Worm (Caenorhabditis elegans) whole organism, young adult: Measurements from ENCODE around the gene tre-2.

Experiments used
- B0019.2 ChIP-seq: fragments of 200-800 bp; sonication (Bioruptor generic); conservative IDR thresholded peaks from 2 replicates; pipeline ENCODE4 v1.3.6; 2022; ENCODE audit warnings: missing genetic modification reagents, missing genetic modification characterization, missing compliant biosample characterization
- C17E4.6 ChIP-seq: fragments of 200-800 bp; sonication (Bioruptor generic); IDR thresholded peaks from 2 replicates; pipeline ENCODE4 v1.3.6; 2022; ENCODE audit warnings: missing genetic modification reagents, missing genetic modification characterization, missing compliant biosample characterization
- F10E7.11 ChIP-seq: sonication (generic microtip); optimal IDR thresholded peaks from 2 replicates; lab custom pipeline; 2017; ENCODE audit warnings: mild to moderate bottlenecking, missing genetic modification characterization, moderate library complexity, missing compliant biosample characterization
- F22D6.2 ChIP-seq: sonication (generic microtip); optimal IDR thresholded peaks from 2 replicates; lab custom pipeline; 2016; ENCODE audit warnings: mild to moderate bottlenecking, missing genetic modification characterization, missing compliant biosample characterization
- F33H1.4 ChIP-seq: fragments of 200-800 bp; sonication (Bioruptor generic); IDR thresholded peaks from 2 replicates; pipeline ENCODE4 v1.3.6; 2022; ENCODE audit warnings: missing genetic modification reagents, missing genetic modification characterization, missing compliant biosample characterization
- F39B2.1 ChIP-seq: fragments of 200-800 bp; sonication (Bioruptor generic); IDR thresholded peaks from 2 replicates; pipeline ENCODE4 v1.3.6; 2022; ENCODE audit warnings: missing genetic modification reagents, missing genetic modification characterization, missing compliant biosample characterization
- F52B5.7 ChIP-seq: sonication (generic microtip); optimal IDR thresholded peaks from 2 replicates; lab custom pipeline; 2016; ENCODE audit warnings: mild to moderate bottlenecking, missing genetic modification characterization, missing compliant biosample characterization
- F57A8.1 ChIP-seq: fragments of 200-800 bp; sonication (Bioruptor generic); optimal IDR thresholded peaks from 2 replicates; lab custom pipeline; 2018; ENCODE audit warnings: mild to moderate bottlenecking, missing genetic modification characterization, moderate library complexity, missing compliant biosample characterization
- K12H6.12 ChIP-seq: fragments of 200-800 bp; sonication (Bioruptor generic); optimal IDR thresholded peaks from 2 replicates; lab custom pipeline; 2018; ENCODE audit warnings: mild to moderate bottlenecking, missing genetic modification characterization, missing compliant biosample characterization
- T07F8.4 ChIP-seq: sonication (generic microtip); optimal IDR thresholded peaks from 2 replicates; lab custom pipeline; 2016; ENCODE audit warnings: mild to moderate bottlenecking, missing genetic modification characterization, moderate library complexity, missing compliant biosample characterization
- T26A5.8 ChIP-seq: sonication (generic microtip); optimal IDR thresholded peaks from 2 replicates; lab custom pipeline; 2016; ENCODE audit warnings: missing genetic modification characterization, missing compliant biosample characterization
- Y79H2A.3 ChIP-seq: fragments of 200-800 bp; sonication (Bioruptor generic); conservative IDR thresholded peaks from 2 replicates; pipeline ENCODE4 v1.3.6; 2022; ENCODE audit warnings: missing genetic modification reagents, missing genetic modification characterization, missing compliant biosample characterization
- ama-1 ChIP-seq, 3 experiments: fragments of 150-350 bp in 1 of 3; sonication (generic microtip) in 2 of 3; optimal IDR thresholded peaks; 2 replicates each; lab custom pipeline; 2014 to 2018; ENCODE audit warnings: missing biosample characterization in 2 of 3, missing genetic modification characterization in 2 of 3, missing genetic modification reagents in 2 of 3
- bed-1 ChIP-seq: fragments of 200-800 bp; sonication (Bioruptor generic); IDR thresholded peaks from 2 replicates; pipeline ENCODE4 v1.3.6; 2022; ENCODE audit warnings: missing genetic modification reagents, missing genetic modification characterization, missing compliant biosample characterization
- bed-2 ChIP-seq: fragments of 200-800 bp; sonication (Bioruptor generic); IDR thresholded peaks from 2 replicates; pipeline ENCODE4 v1.3.6; 2022; ENCODE audit warnings: missing genetic modification reagents, missing genetic modification characterization, missing compliant biosample characterization
- ceh-27 ChIP-seq: fragments of 200-800 bp; sonication (Bioruptor generic); optimal IDR thresholded peaks from 2 replicates; lab custom pipeline; 2018; ENCODE audit warnings: mild to moderate bottlenecking, missing genetic modification characterization, moderate library complexity, missing compliant biosample characterization
- ceh-79 ChIP-seq: sonication (generic microtip); optimal IDR thresholded peaks from 2 replicates; lab custom pipeline; 2017; ENCODE audit warnings: mild to moderate bottlenecking, missing genetic modification characterization, missing compliant biosample characterization
- ceh-91 ChIP-seq: fragments of 200-800 bp; sonication (Bioruptor generic); IDR thresholded peaks from 2 replicates; pipeline ENCODE4 v1.3.6; 2022; ENCODE audit warnings: missing genetic modification reagents, missing genetic modification characterization, missing compliant biosample characterization
- dpl-1 ChIP-seq: fragments of 150-350 bp; optimal IDR thresholded peaks from 2 replicates; lab custom pipeline; 2014; ENCODE audit warnings: missing biosample characterization, missing genetic modification reagents, missing genetic modification characterization
- egl-44 ChIP-seq: fragments of 200-800 bp; sonication (Bioruptor generic); IDR thresholded peaks from 2 replicates; pipeline ENCODE4 v1.3.6; 2022; ENCODE audit warnings: missing genetic modification reagents, missing genetic modification characterization, missing compliant biosample characterization
- ekl-4 ChIP-seq: fragments of 200-800 bp; sonication (Bioruptor generic); IDR thresholded peaks from 2 replicates; pipeline ENCODE4 v1.3.6; 2022; ENCODE audit warnings: missing genetic modification reagents, missing genetic modification characterization, missing compliant biosample characterization
- fkh-3 ChIP-seq: sonication (generic microtip); optimal IDR thresholded peaks from 2 replicates; lab custom pipeline; 2016; ENCODE audit warnings: mild to moderate bottlenecking, missing genetic modification characterization, missing compliant biosample characterization
- hmg-1.2 ChIP-seq: fragments of 200-800 bp; sonication (Bioruptor generic); IDR thresholded peaks from 2 replicates; pipeline ENCODE4 v1.3.6; 2022; ENCODE audit warnings: missing genetic modification reagents, missing genetic modification characterization, missing compliant biosample characterization
- hsf-1 ChIP-seq: fragments of 200-800 bp; sonication (Bioruptor generic); IDR thresholded peaks from 2 replicates; pipeline ENCODE4 v1.3.6; 2022; ENCODE audit warnings: missing genetic modification reagents, missing genetic modification characterization, missing compliant biosample characterization
- let-526 ChIP-seq: fragments of 200-800 bp; sonication (Bioruptor generic); IDR thresholded peaks from 2 replicates; pipeline ENCODE4 v1.3.6; 2022; ENCODE audit warnings: missing genetic modification reagents, missing genetic modification characterization, missing compliant biosample characterization
- let-607 ChIP-seq, 2 experiments: fragments of 200-800 bp in 1 of 2; sonication (Bioruptor generic) in 1 of 2; sonication (generic microtip) in 1 of 2; optimal IDR thresholded peaks; 2 replicates each; lab custom pipeline; 2016 to 2018; ENCODE audit warnings: mild to moderate bottlenecking in 2 of 2, missing compliant biosample characterization in 2 of 2, missing genetic modification characterization in 2 of 2, moderate library complexity in 2 of 2, missing genotype in 1 of 2
- lin-35 ChIP-seq, 3 experiments: fragments of 150-350 bp in 2 of 3; sonication (generic microtip) in 1 of 3; optimal IDR thresholded peaks; 2 replicates each; lab custom pipeline; 2014 to 2018; ENCODE audit warnings: missing biosample characterization in 3 of 3, missing genetic modification characterization in 3 of 3, missing genetic modification reagents in 3 of 3
- lin-40 ChIP-seq: sonication (generic microtip); optimal IDR thresholded peaks from 2 replicates; lab custom pipeline; 2016; ENCODE audit warnings: missing genetic modification characterization, mild to moderate bottlenecking, missing compliant biosample characterization, missing genotype, missing genetic modification reagents
- lin-54 ChIP-seq: fragments of 200-800 bp; sonication (Bioruptor generic); optimal IDR thresholded peaks from 2 replicates; lab custom pipeline; 2018; ENCODE audit warnings: mild to moderate bottlenecking, missing genetic modification characterization, missing compliant biosample characterization
- lir-1 ChIP-seq: fragments of 200-800 bp; sonication (Bioruptor generic); conservative IDR thresholded peaks from 2 replicates; pipeline ENCODE4 v1.3.6; 2022; ENCODE audit warnings: missing genetic modification reagents, missing genetic modification characterization, missing compliant biosample characterization
- madf-10 ChIP-seq: sonication (generic microtip); optimal IDR thresholded peaks from 2 replicates; lab custom pipeline; 2016; ENCODE audit warnings: mild to moderate bottlenecking, missing genetic modification characterization, missing compliant biosample characterization
- mel-28 ChIP-seq: sonication (generic microtip); optimal IDR thresholded peaks from 2 replicates; lab custom pipeline; 2016; ENCODE audit warnings: borderline replicate concordance, mild to moderate bottlenecking, missing genetic modification characterization, missing compliant biosample characterization
- nfya-1 ChIP-seq: sonication (generic microtip); optimal IDR thresholded peaks from 2 replicates; lab custom pipeline; 2017; ENCODE audit warnings: antibody characterized with exemption, missing compliant biosample characterization, missing genetic modification characterization, borderline replicate concordance; ENCODE audit not compliant: insufficient read depth
- nfya-2 ChIP-seq: fragments of 200-800 bp; sonication (Bioruptor generic); IDR thresholded peaks from 2 replicates; pipeline ENCODE4 v1.3.6; 2022; ENCODE audit warnings: missing genetic modification reagents, missing genetic modification characterization, missing compliant biosample characterization
- nhr-80 ChIP-seq: sonication (generic microtip); optimal IDR thresholded peaks from 2 replicates; lab custom pipeline; 2016; ENCODE audit warnings: missing genetic modification characterization, missing compliant biosample characterization
- rcor-1 ChIP-seq: fragments of 200-800 bp; sonication (Bioruptor generic); IDR thresholded peaks from 2 replicates; pipeline ENCODE4 v1.3.6; 2022; ENCODE audit warnings: missing genetic modification reagents, missing genetic modification characterization, missing compliant biosample characterization
- rpc-1 ChIP-seq, 2 experiments: fragments of 150-350 bp in 1 of 2; sonication (generic microtip) in 1 of 2; optimal IDR thresholded peaks; 2 replicates each; lab custom pipeline; 2014 to 2018; ENCODE audit warnings: missing biosample characterization in 1 of 2, missing genetic modification characterization in 1 of 2, missing genetic modification reagents in 1 of 2, missing genotype in 1 of 2
- snpc-3.4 ChIP-seq: sonication (generic microtip); optimal IDR thresholded peaks from 2 replicates; lab custom pipeline; 2017; ENCODE audit warnings: missing genetic modification characterization, mild to moderate bottlenecking, missing compliant biosample characterization, antibody characterized with exemption, moderate library complexity, missing genotype, missing genetic modification reagents
- snpc-4 ChIP-seq, 5 experiments: fragments of 150-350 bp in 1 of 5; sonication (generic microtip) in 4 of 5; optimal IDR thresholded peaks; 2 replicates each; lab custom pipeline; 2014 to 2018; ENCODE audit warnings: missing genetic modification characterization in 5 of 5, missing biosample characterization in 3 of 5, antibody characterized with exemption in 2 of 5, mild to moderate bottlenecking in 2 of 5, missing compliant biosample characterization in 2 of 5, missing genotype in 2 of 5, moderate library complexity in 2 of 5, missing genetic modification reagents in 1 of 5
- sptf-2 ChIP-seq: fragments of 200-800 bp; sonication (Bioruptor generic); optimal IDR thresholded peaks from 2 replicates; lab custom pipeline; 2018; ENCODE audit warnings: mild to moderate bottlenecking, missing genetic modification characterization, missing compliant biosample characterization
- tbp1 ChIP-seq: fragments of 200-800 bp; sonication (Bioruptor generic); optimal IDR thresholded peaks from 2 replicates; lab custom pipeline; 2018; ENCODE audit warnings: mild to moderate bottlenecking, missing genetic modification characterization, missing compliant biosample characterization
- xnd-1 ChIP-seq: sonication (generic microtip); optimal IDR thresholded peaks from 2 replicates; lab custom pipeline; 2016; ENCODE audit warnings: missing genotype, missing genetic modification reagents, missing genetic modification characterization, missing compliant biosample characterization
- ztf-25 ChIP-seq: fragments of 200-800 bp; sonication (Bioruptor generic); IDR thresholded peaks from 2 replicates; pipeline ENCODE4 v1.3.6; 2022; ENCODE audit warnings: missing genetic modification reagents, missing genetic modification characterization, missing compliant biosample characterization
- ztf-28 ChIP-seq: fragments of 200-800 bp; sonication (Bioruptor generic); IDR thresholded peaks from 2 replicates; pipeline ENCODE4 v1.3.6; 2022; ENCODE audit warnings: missing genetic modification reagents, missing genetic modification characterization, missing compliant biosample characterization

The tre-2 gene

DNA sequence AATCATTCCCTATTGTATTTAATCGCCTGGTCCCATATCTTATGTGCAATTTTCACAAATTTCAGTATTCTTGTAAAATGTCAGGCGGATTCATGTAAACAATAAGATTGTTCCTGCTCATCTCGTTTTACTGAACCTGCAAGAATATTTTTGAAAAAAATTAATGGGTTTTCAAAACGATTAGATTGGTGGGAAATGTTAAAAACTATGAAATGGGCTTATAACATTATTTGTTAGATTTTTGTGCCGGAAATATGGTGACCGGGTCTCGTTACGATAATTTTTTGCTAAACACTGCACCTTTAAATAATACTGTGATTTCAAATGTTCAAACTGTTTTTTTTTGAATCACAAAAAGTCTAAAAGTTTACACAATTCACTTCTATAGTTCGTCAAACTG, 22.2 kb upstream of the tre-2 start (continued):
- TF ChIP-seq ama-1 (optimal IDR thresholded peaks at IDR 0.05; lab: Kevin White, UChicago): no peak
- peak in 1 of 2 experiments; percentile 81 for TF ChIP-seq ama-1 (GFP tag; optimal IDR thresholded peaks at IDR 0.05; lab: Kevin White, UChicago)
- 0 out of 2 replicates have a peak, but pooled peaks have one; percentile 5 for TF ChIP-seq nfya-2 (GFP tag; lab: Robert Waterston, UW)
- TF ChIP-seq F39B2.1: peak; percentile 77; the same call in 1 of the 2 replicates

ce11 chrIV:6904606-6905005, 21.4 kb upstream of the tre-2 start:
- TF ChIP-seq rcor-1 (GFP tag; lab: Robert Waterston, UW) (no peak), snpc-4 (GFP tag; optimal IDR thresholded peaks at IDR 0.05; lab: Kevin White, UChicago) (no peak), snpc-4 (tag; optimal IDR thresholded peaks at IDR 0.05; lab: Kevin White, UChicago) (no peak), bed-2 (no peak), rpc-1 (optimal IDR thresholded peaks at IDR 0.05; lab: Kevin White, UChicago) (no peak), rpc-1 (tag; optimal IDR thresholded peaks at IDR 0.05; lab: Kevin White, UChicago) (no peak), let-607 (tag; optimal IDR thresholded peaks at IDR 0.05; lab: Kevin White, UChicago) (no peak), K12H6.12 (tag; lab: Kevin White, UChicago) (no peak), lin-54 (GFP tag; lab: Kevin White, UChicago) (no peak), Y79H2A.3 (GFP tag; lab: Robert Waterston, UW) (no peak), hsf-1 (GFP tag; lab: Robert Waterston, UW) (no peak)

ce11 chrIV:6903575-6903974, 20.3 kb upstream of the tre-2 start, which contains the start of gene T22D1.5:
Gene T22D1.5 (plus strand): TSS chrIV:6903950.
- TF ChIP-seq sptf-2 (GFP tag; lab: Kevin White, UChicago) (no peak), tbp1 (GFP tag; lab: Kevin White, UChicago) (no peak), ekl-4 (GFP tag; lab: Robert Waterston, UW) (no peak), lin-40 (tag; lab: Kevin White, UChicago) (no peak), ceh-27 (no peak), mel-28 (tag; lab: Kevin White, UChicago) (no peak), B0019.2 (GFP tag; lab: Robert Waterston, UW) (no peak), nfya-1 (no peak), F22D6.2 (tag; lab: Kevin White, UChicago) (no peak), F57A8.1 (no peak), snpc-3.4 (tag; lab: Kevin White, UChicago) (peak; percentile 82), bed-1 (GFP tag; lab: Robert Waterston, UW) (no peak), let-526 (GFP tag; lab: Robert Waterston, UW) (no peak), F52B5.7 (no peak), T07F8.4 (no peak), ceh-79 (tag; lab: Kevin White, UChicago) (no peak), xnd-1 (peak; percentile 92), C17E4.6 (GFP tag; lab: Robert Waterston, UW) (0 out of 2 replicates have a peak, but pooled peaks have one; percentile 39), lin-35 (GFP tag; optimal IDR thresholded peaks at IDR 0.05; lab: Kevin White, UChicago) (peak in 1 of 3 experiments; percentile 18), let-607 (tag; optimal IDR thresholded peaks at IDR 0.05; lab: Kevin White, UChicago) (no peak), hmg-1.2 (GFP tag; lab: Robert Waterston, UW) (no peak), ztf-28 (GFP tag; lab: Robert Waterston, UW) (no peak), F33H1.4 (GFP tag; lab: Robert Waterston, UW) (peak; percentile 93), egl-44 (no peak), T26A5.8 (tag; lab: Kevin White, UChicago) (no peak), lir-1 (GFP tag; lab: Robert Waterston, UW) (no peak), F10E7.11 (tag; lab: Kevin White, UChicago) (no peak), dpl-1 (GFP tag; lab: Kevin White, UChicago) (peak; percentile 57), ztf-25 (no peak), nhr-80 (no peak), ceh-91 (GFP tag; lab: Robert Waterston, UW) (peak; percentile 69), madf-10 (no peak), snpc-4 (GFP tag; optimal IDR thresholded peaks at IDR 0.05; lab: Kevin White, UChicago) (peak; percentile 61), snpc-4 (tag; optimal IDR thresholded peaks at IDR 0.05; lab: Kevin White, UChicago) (peak in 3 of 4 experiments; percentile 70 to 83 (median 77)), fkh-3 (tag; lab: Kevin White, UChicago) (no peak)
